Worm (Caenorhabditis elegans) whole organism, late embryonic: ENCODE data around the gene srh-142.

ENCODE experiments used
- C38D4.7 ChIP-seq: fragments of 200-800 bp; sonication (Bioruptor generic); optimal IDR thresholded peaks from 2 replicates; lab custom pipeline; 2018; ENCODE audit warnings: mild to moderate bottlenecking, missing genetic modification characterization, moderate library complexity, missing compliant biosample characterization
- F13H6.1 ChIP-seq: sonication (generic microtip); optimal IDR thresholded peaks from 2 replicates; lab custom pipeline; 2016; ENCODE audit warnings: missing genetic modification characterization, missing compliant biosample characterization
- ahr-1 ChIP-seq: sonication (generic microtip); optimal IDR thresholded peaks from 2 replicates; lab custom pipeline; 2016; ENCODE audit warnings: missing genetic modification characterization, missing compliant biosample characterization
- ama-1 ChIP-seq: fragments of 150-350 bp; optimal IDR thresholded peaks from 2 replicates; lab custom pipeline; 2014
- ceh-18 ChIP-seq: sonication (generic microtip); optimal IDR thresholded peaks from 2 replicates; lab custom pipeline; 2016; ENCODE audit warnings: missing genetic modification characterization, missing compliant biosample characterization
- ceh-22 ChIP-seq: sonication (generic microtip); optimal IDR thresholded peaks from 2 replicates; lab custom pipeline; 2017; ENCODE audit warnings: missing biosample characterization, missing genetic modification characterization
- ceh-24 ChIP-seq: sonication (generic microtip); optimal IDR thresholded peaks from 2 replicates; lab custom pipeline; 2016; ENCODE audit warnings: mild to moderate bottlenecking, missing genetic modification characterization, missing compliant biosample characterization
- ceh-30 ChIP-seq: fragments of 150-350 bp; optimal IDR thresholded peaks from 2 replicates; lab custom pipeline; 2014; ENCODE audit warnings: missing biosample characterization, missing genetic modification characterization
- ceh-31 ChIP-seq: sonication (generic microtip); optimal IDR thresholded peaks from 2 replicates; lab custom pipeline; 2016; ENCODE audit warnings: missing genetic modification characterization, missing compliant biosample characterization
- ceh-34 ChIP-seq: sonication (generic microtip); optimal IDR thresholded peaks from 2 replicates; lab custom pipeline; 2016; ENCODE audit warnings: mild to moderate bottlenecking, missing genetic modification characterization, missing compliant biosample characterization
- ceh-6 ChIP-seq: fragments of 200-800 bp; sonication (Bioruptor generic); optimal IDR thresholded peaks from 2 replicates; lab custom pipeline; 2018; ENCODE audit warnings: mild to moderate bottlenecking, missing genetic modification characterization, missing compliant biosample characterization
- ceh-9 ChIP-seq: sonication (generic microtip); optimal IDR thresholded peaks from 2 replicates; lab custom pipeline; 2016; ENCODE audit warnings: mild to moderate bottlenecking, missing genetic modification characterization, inconsistent platforms, missing compliant biosample characterization
- elt-2 ChIP-seq: sonication (generic microtip); optimal IDR thresholded peaks from 2 replicates; lab custom pipeline; 2016; ENCODE audit warnings: missing genetic modification reagents, missing genetic modification characterization, missing compliant biosample characterization
- elt-4 ChIP-seq: sonication (generic microtip); optimal IDR thresholded peaks from 2 replicates; lab custom pipeline; 2016; ENCODE audit warnings: missing genetic modification characterization, missing compliant biosample characterization
- ets-4 ChIP-seq: sonication (generic microtip); optimal IDR thresholded peaks from 2 replicates; lab custom pipeline; 2016; ENCODE audit warnings: missing genetic modification characterization, missing compliant biosample characterization
- fax-1 ChIP-seq: sonication (generic microtip); optimal IDR thresholded peaks from 2 replicates; lab custom pipeline; 2016; ENCODE audit warnings: missing genotype, missing genetic modification characterization, missing compliant biosample characterization
- fkh-10 ChIP-seq: fragments of 150-350 bp; optimal IDR thresholded peaks from 2 replicates; lab custom pipeline; 2014; ENCODE audit warnings: missing biosample characterization, missing genetic modification reagents, missing genetic modification characterization
- gmeb-2 ChIP-seq: sonication (generic microtip); optimal IDR thresholded peaks from 2 replicates; lab custom pipeline; 2016; ENCODE audit warnings: missing genetic modification characterization, inconsistent platforms, missing compliant biosample characterization
- hlh-30 ChIP-seq: sonication (generic microtip); optimal IDR thresholded peaks from 2 replicates; lab custom pipeline; 2017; ENCODE audit warnings: antibody characterized with exemption, missing genetic modification characterization, missing compliant biosample characterization; ENCODE audit not compliant: insufficient read depth
- lim-6 ChIP-seq: sonication (generic microtip); optimal IDR thresholded peaks from 2 replicates; lab custom pipeline; 2016; ENCODE audit warnings: missing genetic modification characterization, missing compliant biosample characterization
- madf-2 ChIP-seq: sonication (generic microtip); optimal IDR thresholded peaks from 2 replicates; lab custom pipeline; 2017; ENCODE audit warnings: missing genetic modification characterization, missing compliant biosample characterization
- mec-3 ChIP-seq: sonication (generic microtip); optimal IDR thresholded peaks from 2 replicates; lab custom pipeline; 2016; ENCODE audit warnings: borderline replicate concordance, missing genetic modification characterization, missing compliant biosample characterization
- nfya-1 ChIP-seq: sonication (generic microtip); optimal IDR thresholded peaks from 2 replicates; lab custom pipeline; 2017; ENCODE audit warnings: missing genetic modification characterization, mild to moderate bottlenecking, missing compliant biosample characterization, antibody characterized with exemption, moderate library complexity
- npax-4 ChIP-seq: sonication (generic microtip); optimal IDR thresholded peaks from 2 replicates; lab custom pipeline; 2016; ENCODE audit warnings: missing genetic modification characterization, missing compliant biosample characterization
- pha-4 ChIP-seq: fragments of 150-350 bp; optimal IDR thresholded peaks from 2 replicates; lab custom pipeline; 2018; ENCODE audit warnings: missing biosample characterization, missing genetic modification reagents, missing genetic modification characterization
- pqm-1 ChIP-seq: sonication (generic microtip); optimal IDR thresholded peaks from 2 replicates; lab custom pipeline; 2016; ENCODE audit warnings: missing genetic modification characterization, missing compliant biosample characterization
- ref-2 ChIP-seq: sonication (generic microtip); optimal IDR thresholded peaks from 2 replicates; lab custom pipeline; 2016; ENCODE audit warnings: missing genetic modification characterization, missing compliant biosample characterization
- sdc-2 ChIP-seq: sonication (generic microtip); optimal IDR thresholded peaks from 2 replicates; lab custom pipeline; 2016; ENCODE audit warnings: missing genotype, missing genetic modification characterization, missing compliant biosample characterization
- tbx-7 ChIP-seq: sonication (generic microtip); optimal IDR thresholded peaks from 2 replicates; lab custom pipeline; 2016; ENCODE audit warnings: missing genotype, missing genetic modification characterization, missing compliant biosample characterization
- unc-42 ChIP-seq: sonication (generic microtip); optimal IDR thresholded peaks from 2 replicates; lab custom pipeline; 2016; ENCODE audit warnings: missing genotype, missing genetic modification characterization, missing compliant biosample characterization
- unc-55 ChIP-seq: sonication (generic microtip); optimal IDR thresholded peaks from 2 replicates; lab custom pipeline; 2017; ENCODE audit warnings: missing biosample characterization, missing genetic modification reagents, missing genetic modification characterization
- ztf-16 ChIP-seq: sonication (generic microtip); optimal IDR thresholded peaks from 2 replicates; lab custom pipeline; 2017; ENCODE audit warnings: missing genetic modification characterization, missing compliant biosample characterization

srh-142 gene

ce11 chrV:16503164-16503563 is 42.4 kb upstream of the srh-142 start, which contains the start of gene F36D3.14:
Gene F36D3.14, minus strand, starts transcription at chrV:16503264.
- TF ChIP-seq ref-2 (tag; lab: Kevin White, UChicago), result no peak
- TF ChIP-seq pha-4 (tag; lab: Kevin White, UChicago), result no peak
- TF ChIP-seq fkh-10 (GFP tag; lab: Kevin White, UChicago), result no peak
- no peak for TF ChIP-seq ahr-1 (tag; lab: Kevin White, UChicago)
- TF ChIP-seq ceh-18 (tag; lab: Kevin White, UChicago), result no peak
- no peak for TF ChIP-seq ama-1
- TF ChIP-seq ztf-16 (tag; lab: Kevin White, UChicago), result no peak
- TF ChIP-seq ceh-6 (GFP tag; lab: Kevin White, UChicago), result no peak
- no peak for TF ChIP-seq ceh-34 (tag; lab: Kevin White, UChicago)
- no peak for TF ChIP-seq ceh-22 (tag; lab: Kevin White, UChicago)
- TF ChIP-seq, all 69 proteins: peak for 0

ce11 chrV:16499006-16499405 is 38.2 kb upstream of the srh-142 start, which contains the start of gene F36D3.1:
Gene F36D3.1, plus strand, starts transcription at chrV:16499352.
- no peak for TF ChIP-seq F13H6.1 (tag; lab: Kevin White, UChicago)
- TF ChIP-seq ztf-16 (tag; lab: Kevin White, UChicago), result no peak
- TF ChIP-seq nfya-1, result peak; percentile 37
- TF ChIP-seq madf-2 (tag; lab: Kevin White, UChicago), result no peak

DNA sequence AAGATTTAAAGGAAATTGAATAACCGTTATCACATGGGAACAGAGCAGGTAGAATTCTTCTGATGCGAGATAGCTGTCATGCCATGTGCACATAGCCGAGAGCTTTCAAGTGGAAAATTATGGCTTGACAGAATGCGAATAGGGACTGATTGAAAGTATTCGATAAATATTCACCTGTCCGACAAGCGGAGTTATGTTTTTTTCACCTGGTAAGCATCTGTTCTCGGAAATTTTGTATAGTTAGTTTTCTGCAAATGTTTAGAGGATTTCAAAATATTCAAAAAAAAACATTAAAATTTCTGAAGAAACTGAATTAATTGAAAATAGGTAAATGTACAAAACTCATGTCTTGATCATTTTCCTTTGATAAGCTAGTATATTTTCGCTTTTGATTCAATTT is 36.7 kb upstream of the srh-142 start, which contains the start of gene srh-136:
TSS of gene srh-136 (minus strand) at position 93 of the 400 bp plus-strand sequence.
- TF ChIP-seq ztf-16 (tag; lab: Kevin White, UChicago), result no peak
- no peak for TF ChIP-seq ceh-22 (tag; lab: Kevin White, UChicago)
- no peak for TF ChIP-seq unc-42 (tag; lab: Kevin White, UChicago)
- TF ChIP-seq ceh-31 (tag; lab: Kevin White, UChicago), result no peak
- TF ChIP-seq lim-6 (tag; lab: Kevin White, UChicago), result no peak
- TF ChIP-seq gmeb-2 (tag; lab: Kevin White, UChicago), result no peak
- TF ChIP-seq ceh-18 (tag; lab: Kevin White, UChicago), result no peak
- TF ChIP-seq hlh-30 (tag; lab: Kevin White, UChicago), result no peak
- TF ChIP-seq ceh-24 (tag; lab: Kevin White, UChicago), result no peak
- TF ChIP-seq C38D4.7 (GFP tag; lab: Kevin White, UChicago), result no peak
- TF ChIP-seq elt-4 (tag; lab: Kevin White, UChicago), result no peak
- TF ChIP-seq fax-1 (tag; lab: Kevin White, UChicago), result no peak
- TF ChIP-seq nfya-1, result no peak
- no peak for TF ChIP-seq ceh-30 (tag; lab: Kevin White, UChicago)
- TF ChIP-seq ceh-9 (tag; lab: Kevin White, UChicago), result no peak

- peak; percentile 88 for TF ChIP-seq elt-2 (tag; lab: Kevin White, UChicago)
- TF ChIP-seq pha-4 (tag; lab: Kevin White, UChicago), result no peak
- no peak for TF ChIP-seq sdc-2 (tag; lab: Kevin White, UChicago)
- no peak for TF ChIP-seq fax-1 (tag; lab: Kevin White, UChicago)
Measured at ce11 chrV:16494359-16494758, 33.6 kb upstream of the srh-142 start, which contains the start of gene comt-2. Gene comt-2, minus strand, starts transcription at chrV:16494489.

ce11 chrV:16488172-16488571 is 27.4 kb upstream of the srh-142 start, which contains the start of gene sqst-4:
Gene sqst-4, plus strand, starts transcription at chrV:16488472.
- no peak for TF ChIP-seq elt-2 (tag; lab: Kevin White, UChicago)
- TF ChIP-seq ets-4 (tag; lab: Kevin White, UChicago), result no peak
- no peak for TF ChIP-seq tbx-7 (tag; lab: Kevin White, UChicago)
- no peak for TF ChIP-seq unc-55
- TF ChIP-seq pqm-1 (tag; lab: Kevin White, UChicago), result no peak
- no peak for TF ChIP-seq mec-3 (tag; lab: Kevin White, UChicago)
- no peak for TF ChIP-seq lim-6 (tag; lab: Kevin White, UChicago)
- no peak for TF ChIP-seq hlh-30 (tag; lab: Kevin White, UChicago)
- TF ChIP-seq npax-4 (tag; lab: Kevin White, UChicago), result no peak
- no peak for TF ChIP-seq nfya-1
- TF ChIP-seq pha-4 (tag; lab: Kevin White, UChicago), result no peak
- TF ChIP-seq, all 69 proteins: peak for 0
